Fruit fly (Drosophila melanogaster): ENCODE measurements around the gene CG6793.

DNA sequence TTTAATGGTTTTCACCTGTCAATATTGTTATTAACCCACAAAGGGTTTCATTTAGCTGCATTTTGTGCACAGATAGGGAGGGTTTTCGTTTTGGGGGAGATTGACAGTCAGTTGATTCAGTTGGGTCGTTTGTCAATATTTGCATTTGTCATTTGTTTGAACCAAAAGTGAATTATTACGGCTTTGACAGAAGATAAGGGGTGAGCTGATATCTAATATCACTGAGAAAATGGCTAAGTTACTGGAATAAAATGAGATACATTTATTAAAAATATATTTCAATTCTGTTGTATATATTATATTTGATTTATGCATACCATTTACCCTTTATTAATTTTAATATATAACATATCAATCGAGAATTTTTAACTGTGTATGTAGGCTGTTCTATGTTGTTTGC, 41.7 kb downstream of the CG6793 start:
- TF ChIP-seq CTCF (optimal IDR thresholded peaks at IDR 0.05), result no peak
- TF ChIP-seq CG8478 (optimal IDR thresholded peaks at IDR 0.05), result no peak

All from S2 (cell line).